Worm (Caenorhabditis elegans): ENCODE data around the gene F54F7.6.

ce11 chrX:11837378-11837777 lies 27.8 kb upstream of the F54F7.6 start, which contains the start of gene taf-7.1:
- no peak for TF ChIP-seq R02D3.7 (tag; optimal IDR thresholded peaks at IDR 0.05)
- TF ChIP-seq lsy-12 (tag; optimal IDR thresholded peaks at IDR 0.05) = no peak
- no peak for TF ChIP-seq elt-3 (tag; optimal IDR thresholded peaks at IDR 0.05)
- no peak for TF ChIP-seq nhr-25 (tag; optimal IDR thresholded peaks at IDR 0.05)
- no peak for TF ChIP-seq nhr-28 (tag; optimal IDR thresholded peaks at IDR 0.05)
- no peak for TF ChIP-seq nhr-67 (tag; optimal IDR thresholded peaks at IDR 0.05)
- no peak for TF ChIP-seq egl-5 (tag; optimal IDR thresholded peaks at IDR 0.05)
- no peak for TF ChIP-seq skn-1 (tag; optimal IDR thresholded peaks at IDR 0.05)
- TF ChIP-seq ceh-28 (tag; optimal IDR thresholded peaks at IDR 0.05) = no peak
- TF ChIP-seq pha-4 (tag; optimal IDR thresholded peaks at IDR 0.05) = no peak
- TF ChIP-seq fkh-10 (GFP tag; optimal IDR thresholded peaks at IDR 0.05) = no peak
